Worm (Caenorhabditis elegans) whole organism, early embryonic: ENCODE results near the gene xnd-1.

Experiments
- F13C5.2 ChIP-seq: sonication (generic microtip); optimal IDR thresholded peaks from 2 replicates; lab custom pipeline; 2017; ENCODE audit warnings: mild to moderate bottlenecking, missing genetic modification characterization, inconsistent platforms, missing compliant biosample characterization
- ama-1 ChIP-seq: fragments of 150-350 bp; optimal IDR thresholded peaks from 2 replicates; lab custom pipeline; 2014
- ceh-13 ChIP-seq: fragments of 200-800 bp; sonication (Bioruptor generic); optimal IDR thresholded peaks from 2 replicates; lab custom pipeline; 2018; ENCODE audit warnings: mild to moderate bottlenecking, missing genetic modification characterization, missing compliant biosample characterization
- ets-7 ChIP-seq: sonication (generic microtip); optimal IDR thresholded peaks from 2 replicates; lab custom pipeline; 2016; ENCODE audit warnings: missing genotype, missing genetic modification characterization, missing compliant biosample characterization
- flt-1 ChIP-seq: fragments of 200-800 bp; sonication (Bioruptor generic); IDR thresholded peaks from 2 replicates; pipeline ENCODE4 v1.3.6; 2022; ENCODE audit warnings: missing genetic modification characterization, missing compliant biosample characterization
- hmbx-1 ChIP-seq: sonication (generic microtip); optimal IDR thresholded peaks from 2 replicates; lab custom pipeline; 2016; ENCODE audit warnings: mild to moderate bottlenecking, missing genetic modification characterization, missing compliant biosample characterization
- hmg-4 ChIP-seq: fragments of 200-800 bp; sonication (Bioruptor generic); optimal IDR thresholded peaks from 2 replicates; lab custom pipeline; 2018; ENCODE audit warnings: mild to moderate bottlenecking, missing genetic modification characterization, missing compliant biosample characterization
- hnd-1 ChIP-seq: sonication (generic microtip); optimal IDR thresholded peaks from 2 replicates; lab custom pipeline; 2016; ENCODE audit warnings: missing genetic modification characterization, missing compliant biosample characterization
- pes-1 ChIP-seq: fragments of 200-800 bp; sonication (Bioruptor generic); IDR thresholded peaks from 2 replicates; pipeline ENCODE4 v1.3.6; 2022; ENCODE audit warnings: missing genetic modification reagents, missing genetic modification characterization, missing compliant biosample characterization
- sea-1 ChIP-seq: fragments of 200-800 bp; sonication (Bioruptor generic); conservative IDR thresholded peaks from 2 replicates; pipeline ENCODE4 v1.3.6; 2022; ENCODE audit warnings: missing genetic modification characterization, missing compliant biosample characterization
- tbx-11 ChIP-seq: fragments of 200-800 bp; sonication (Bioruptor generic); IDR thresholded peaks from 2 replicates; pipeline ENCODE4 v1.3.6; 2022; ENCODE audit warnings: missing genetic modification characterization, missing compliant biosample characterization
- tbx-37 ChIP-seq: fragments of 200-800 bp; sonication (Bioruptor generic); conservative IDR thresholded peaks from 2 replicates; pipeline ENCODE4 v1.3.6; 2022; ENCODE audit warnings: missing genetic modification reagents, missing genetic modification characterization, missing compliant biosample characterization
- tra-4 ChIP-seq: sonication (generic microtip); optimal IDR thresholded peaks from 2 replicates; lab custom pipeline; 2017; ENCODE audit warnings: missing genetic modification characterization, missing compliant biosample characterization

DNA sequence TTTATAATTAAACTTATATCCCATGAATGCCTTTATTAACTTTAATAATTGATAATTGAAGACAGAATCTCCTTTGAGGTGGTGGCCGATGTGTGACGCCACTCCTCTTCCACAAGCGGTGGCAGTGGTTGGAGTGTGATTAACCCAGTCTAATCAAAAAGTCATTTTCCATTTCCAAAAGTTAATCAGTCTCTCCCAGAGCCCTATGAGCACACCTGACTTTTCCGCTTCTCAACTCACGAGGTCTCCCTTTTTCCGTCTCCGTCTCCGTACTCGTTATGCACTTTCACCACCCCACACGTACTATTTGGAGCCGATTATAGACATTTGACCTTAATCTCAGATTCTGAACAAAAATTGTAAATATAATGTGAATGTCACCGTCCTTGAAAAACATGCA lies 38.4 kb downstream of the xnd-1 start:
- no peak for TF ChIP-seq ama-1 (lab: Kevin White, UChicago)
- TF ChIP-seq tbx-11 (GFP tag; lab: Robert Waterston, UW): no peak
- TF ChIP-seq ets-7 (tag; lab: Kevin White, UChicago): no peak
- no peak for TF ChIP-seq flt-1 (GFP tag; lab: Robert Waterston, UW)
- no peak for TF ChIP-seq hmg-4
- TF ChIP-seq sea-1 (GFP tag; lab: Robert Waterston, UW): no peak
- no peak for TF ChIP-seq hmbx-1
- no peak for TF ChIP-seq tra-4 (tag; lab: Kevin White, UChicago)
- TF ChIP-seq pes-1: no peak
- TF ChIP-seq tbx-37 (GFP tag; lab: Robert Waterston, UW): no peak
- TF ChIP-seq F13C5.2 (tag; lab: Kevin White, UChicago): no peak
- TF ChIP-seq hnd-1 (tag; lab: Kevin White, UChicago): no peak
- TF ChIP-seq ceh-13 (GFP tag; lab: Kevin White, UChicago): no peak
